Worm (Caenorhabditis elegans) whole organism, late embryonic: ENCODE results near the gene ppgn-1.

ENCODE experiments used
- ama-1 ChIP-seq: fragments of 150-350 bp; optimal IDR thresholded peaks from 2 replicates; lab custom pipeline; 2014
- ceh-6 ChIP-seq: fragments of 200-800 bp; sonication (Bioruptor generic); optimal IDR thresholded peaks from 2 replicates; lab custom pipeline; 2018; ENCODE audit warnings: mild to moderate bottlenecking, missing genetic modification characterization, missing compliant biosample characterization
- che-1 ChIP-seq: sonication (generic microtip); optimal IDR thresholded peaks from 2 replicates; lab custom pipeline; 2016; ENCODE audit warnings: mild to moderate bottlenecking, missing genetic modification characterization, missing compliant biosample characterization
- elt-2 ChIP-seq: sonication (generic microtip); optimal IDR thresholded peaks from 2 replicates; lab custom pipeline; 2016; ENCODE audit warnings: missing genetic modification reagents, missing genetic modification characterization, missing compliant biosample characterization
- elt-4 ChIP-seq: sonication (generic microtip); optimal IDR thresholded peaks from 2 replicates; lab custom pipeline; 2016; ENCODE audit warnings: missing genetic modification characterization, missing compliant biosample characterization
- ets-4 ChIP-seq: sonication (generic microtip); optimal IDR thresholded peaks from 2 replicates; lab custom pipeline; 2016; ENCODE audit warnings: missing genetic modification characterization, missing compliant biosample characterization
- fkh-10 ChIP-seq: fragments of 150-350 bp; optimal IDR thresholded peaks from 2 replicates; lab custom pipeline; 2014; ENCODE audit warnings: missing biosample characterization, missing genetic modification reagents, missing genetic modification characterization
- gmeb-2 ChIP-seq: sonication (generic microtip); optimal IDR thresholded peaks from 2 replicates; lab custom pipeline; 2016; ENCODE audit warnings: missing genetic modification characterization, inconsistent platforms, missing compliant biosample characterization
- nfya-1 ChIP-seq: sonication (generic microtip); optimal IDR thresholded peaks from 2 replicates; lab custom pipeline; 2017; ENCODE audit warnings: missing genetic modification characterization, mild to moderate bottlenecking, missing compliant biosample characterization, antibody characterized with exemption, moderate library complexity
- nhr-11 ChIP-seq: fragments of 150-350 bp; optimal IDR thresholded peaks from 2 replicates; lab custom pipeline; 2014; ENCODE audit warnings: missing biosample characterization, missing genetic modification characterization
- pha-4 ChIP-seq: fragments of 150-350 bp; optimal IDR thresholded peaks from 2 replicates; lab custom pipeline; 2018; ENCODE audit warnings: missing biosample characterization, missing genetic modification reagents, missing genetic modification characterization
- pqm-1 ChIP-seq: sonication (generic microtip); optimal IDR thresholded peaks from 2 replicates; lab custom pipeline; 2016; ENCODE audit warnings: missing genetic modification characterization, missing compliant biosample characterization
- sox-2 ChIP-seq: fragments of 200-800 bp; sonication (Bioruptor generic); IDR thresholded peaks from 2 replicates; pipeline ENCODE4 v1.3.6; 2022; ENCODE audit warnings: missing genetic modification reagents, missing genetic modification characterization, missing compliant biosample characterization
- zip-5 ChIP-seq: sonication (generic microtip); optimal IDR thresholded peaks from 2 replicates; lab custom pipeline; 2016; ENCODE audit warnings: missing genetic modification characterization, missing compliant biosample characterization

- no peak for TF ChIP-seq pha-4 (tag; lab: Kevin White, UChicago)
- no peak for TF ChIP-seq che-1 (tag; lab: Kevin White, UChicago)
- no peak for TF ChIP-seq elt-4 (tag; lab: Kevin White, UChicago)
- TF ChIP-seq zip-5 (tag; lab: Kevin White, UChicago) = no peak
- TF ChIP-seq gmeb-2 (tag; lab: Kevin White, UChicago) = no peak
- no peak for TF ChIP-seq ets-4
- no peak for TF ChIP-seq nhr-11 (tag; lab: Kevin White, UChicago)
- TF ChIP-seq ceh-6 (GFP tag; lab: Kevin White, UChicago) = no peak
- no peak for TF ChIP-seq fkh-10 (GFP tag; lab: Kevin White, UChicago)
- TF ChIP-seq elt-2 (tag; lab: Kevin White, UChicago) = no peak
- TF ChIP-seq pqm-1 (tag; lab: Kevin White, UChicago) = no peak
- no peak for TF ChIP-seq ama-1 (lab: Kevin White, UChicago)
- no peak for TF ChIP-seq nfya-1 (tag; lab: Kevin White, UChicago)
- no peak for TF ChIP-seq sox-2 (GFP tag; lab: Robert Waterston, UW)
Observed at ce11 chrIV:2308203-2308602, 40.5 kb downstream of the ppgn-1 start.
